Worm (Caenorhabditis elegans) whole organism, mixed stage, embryonic: Measurements from ENCODE around the gene spig-1.

Experiments used
- ceh-83 ChIP-seq: fragments of 200-800 bp; sonication (Bioruptor generic); optimal IDR thresholded peaks from 2 replicates; lab custom pipeline; 2018; ENCODE audit warnings: mild to moderate bottlenecking, missing genetic modification characterization, missing compliant biosample characterization
- elt-3 ChIP-seq: fragments of 150-350 bp; optimal IDR thresholded peaks from 2 replicates; lab custom pipeline; 2014; ENCODE audit warnings: missing biosample characterization, missing genetic modification characterization
- nhr-12 ChIP-seq: fragments of 150-350 bp; optimal IDR thresholded peaks from 2 replicates; lab custom pipeline; 2014; ENCODE audit warnings: missing biosample characterization, missing genetic modification characterization
- nhr-237 ChIP-seq: fragments of 150-350 bp; optimal IDR thresholded peaks from 2 replicates; lab custom pipeline; 2014; ENCODE audit warnings: missing biosample characterization, missing genetic modification characterization
- nhr-28 ChIP-seq: fragments of 150-350 bp; optimal IDR thresholded peaks from 2 replicates; lab custom pipeline; 2014; ENCODE audit warnings: missing biosample characterization, missing genetic modification characterization
- sptf-1 ChIP-seq: sonication (generic microtip); optimal IDR thresholded peaks from 2 replicates; lab custom pipeline; 2017; ENCODE audit warnings: mild to moderate bottlenecking, missing genetic modification characterization, moderate library complexity, missing compliant biosample characterization
- unc-39 ChIP-seq: fragments of 150-350 bp; optimal IDR thresholded peaks from 2 replicates; lab custom pipeline; 2014; ENCODE audit warnings: missing biosample characterization, missing genetic modification characterization
- unc-62 ChIP-seq: fragments of 150-350 bp; optimal IDR thresholded peaks from 2 replicates; lab custom pipeline; 2014; ENCODE audit warnings: missing biosample characterization, missing genetic modification reagents, missing genetic modification characterization
- ztf-11 ChIP-seq: fragments of 150-350 bp; optimal IDR thresholded peaks from 2 replicates; lab custom pipeline; 2014; ENCODE audit warnings: missing biosample characterization, missing genetic modification characterization

- TF ChIP-seq nhr-12 (tag; lab: Kevin White, UChicago) (no peak), ztf-11 (no peak), unc-39 (tag; lab: Kevin White, UChicago) (no peak), elt-3 (tag; lab: Kevin White, UChicago) (no peak), sptf-1 (tag; lab: Kevin White, UChicago) (no peak), unc-62 (no peak), ceh-83 (GFP tag; lab: Kevin White, UChicago) (no peak), nhr-237 (tag; lab: Kevin White, UChicago) (no peak), nhr-28 (tag; lab: Kevin White, UChicago) (no peak)
Observed at ce11 chrV:7005964-7006363, 45.6 kb upstream of the spig-1 start, which contains the start of gene spig-10.
